Worm (Caenorhabditis elegans): ENCODE data around the gene nhr-96.

DNA sequence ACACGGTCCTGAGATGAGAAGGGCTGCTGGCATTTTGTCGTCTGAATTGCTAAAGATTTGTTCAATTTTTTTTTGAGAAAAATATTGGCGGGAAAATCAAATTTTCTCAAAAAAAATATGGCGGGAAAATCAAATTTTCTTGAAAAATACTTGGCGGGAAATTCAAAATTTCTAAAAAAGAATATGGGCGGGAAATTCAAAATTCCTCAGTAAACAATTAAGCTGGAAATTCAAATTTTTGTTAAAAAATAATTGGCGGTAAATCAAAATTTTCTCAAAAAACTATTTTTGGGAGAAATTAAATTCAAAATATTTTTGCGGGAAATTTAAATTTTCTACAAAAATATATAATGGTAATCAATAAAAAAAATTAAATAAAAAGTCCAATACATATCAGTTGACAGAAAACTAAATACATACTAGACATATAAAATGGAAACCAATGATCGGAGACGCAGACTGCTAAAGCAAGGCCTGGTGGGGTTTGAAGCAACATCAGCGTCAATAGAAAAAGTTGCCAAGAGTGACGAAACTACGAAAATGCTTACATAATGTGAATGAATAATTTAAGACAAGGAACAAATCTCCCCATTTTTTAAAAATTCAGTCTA lies 18.7 kb upstream of the nhr-96 start, which contains the start of gene nhr-184:
- TF ChIP-seq him-1 (tag; optimal IDR thresholded peaks at IDR 0.05) (no peak), dao-5 (tag; optimal IDR thresholded peaks at IDR 0.05) (no peak), W03F9.2 (tag; optimal IDR thresholded peaks at IDR 0.05) (peak; percentile 33)
